Fruit fly (Drosophila melanogaster) whole organism, embryonic: ENCODE data around the gene CG9776.

ENCODE experiments used
- Antp ChIP-seq: fragments of 200-800 bp; sonication (Bioruptor generic); optimal IDR thresholded peaks from 3 replicates; lab custom pipeline; 2016; ENCODE audit warnings: missing biosample characterization, missing genetic modification characterization
- Atf6 ChIP-seq: fragments of 200-800 bp; sonication (Bioruptor generic); IDR thresholded peaks from 2 replicates; pipeline ENCODE4 v1.3.6; 2022; ENCODE audit warnings: missing biosample characterization, missing genetic modification characterization
- BEAF-32 ChIP-seq: fragments of 200-800 bp; sonication (Bioruptor generic); optimal IDR thresholded peaks from 3 replicates; lab custom pipeline; 2017; ENCODE audit warnings: missing biosample characterization, missing genetic modification characterization, mild to moderate bottlenecking, moderate library complexity, missing genetic modification reagents
- Bgb ChIP-seq: fragments of 200-800 bp; sonication (Bioruptor generic); IDR thresholded peaks from 2 replicates; pipeline ENCODE4 v1.3.6; 2022; ENCODE audit warnings: missing biosample characterization, missing genetic modification characterization; ENCODE audit not compliant: partially characterized antibody
- C15 ChIP-seq: fragments of 200-800 bp; sonication (Bioruptor generic); IDR thresholded peaks from 3 replicates; pipeline ENCODE4 v1.3.6; 2022; ENCODE audit warnings: missing biosample characterization, missing genetic modification characterization
- CG10431 ChIP-seq: fragments of 200-800 bp; sonication (Bioruptor generic); optimal IDR thresholded peaks from 3 replicates; lab custom pipeline; 2018; ENCODE audit warnings: missing biosample characterization, mild to moderate bottlenecking, missing genetic modification characterization
- CG11085 ChIP-seq: fragments of 200-800 bp; sonication (Bioruptor generic); IDR thresholded peaks from 2 replicates; pipeline ENCODE4 v1.3.6; 2022; ENCODE audit warnings: missing biosample characterization, missing genetic modification characterization
- CG11456 ChIP-seq: fragments of 200-800 bp; sonication (Bioruptor generic); IDR thresholded peaks from 3 replicates; pipeline ENCODE4 v1.3.6; 2022; ENCODE audit warnings: missing biosample characterization, missing genetic modification characterization
- CG12299 ChIP-seq: fragments of 200-800 bp; sonication (Bioruptor generic); optimal IDR thresholded peaks from 2 replicates; lab custom pipeline; 2018; ENCODE audit warnings: missing biosample characterization, mild to moderate bottlenecking, missing genetic modification characterization
- CG1233 ChIP-seq: fragments of 200-800 bp; sonication (Bioruptor generic); optimal IDR thresholded peaks from 4 replicates; lab custom pipeline; 2018; ENCODE audit warnings: missing biosample characterization, mild to moderate bottlenecking, missing genetic modification characterization
- CG13424 ChIP-seq: fragments of 200-800 bp; sonication (Bioruptor generic); optimal IDR thresholded peaks from 2 replicates; lab custom pipeline; 2019; ENCODE audit warnings: missing biosample characterization, mild to moderate bottlenecking, missing genetic modification characterization, moderate library complexity
- CG14860 ChIP-seq: fragments of 200-800 bp; sonication (Bioruptor generic); IDR thresholded peaks from 3 replicates; pipeline ENCODE4 v1.3.6; 2022; ENCODE audit warnings: missing biosample characterization, missing genetic modification characterization; ENCODE audit not compliant: partially characterized antibody
- CG16813 ChIP-seq: fragments of 200-800 bp; sonication (Bioruptor generic); IDR thresholded peaks from 3 replicates; pipeline ENCODE4 v1.3.6; 2022; ENCODE audit warnings: missing biosample characterization, missing genetic modification characterization; ENCODE audit not compliant: partially characterized antibody
- CG3163 ChIP-seq: fragments of 200-800 bp; sonication (Bioruptor generic); optimal IDR thresholded peaks from 3 replicates; lab custom pipeline; 2016; ENCODE audit warnings: missing biosample characterization, missing genetic modification characterization
- CG32767 ChIP-seq: fragments of 200-800 bp; sonication (Bioruptor generic); IDR thresholded peaks from 2 replicates; pipeline ENCODE4 v1.3.6; 2022; ENCODE audit warnings: missing biosample characterization, missing genetic modification characterization
- CG33213 ChIP-seq: fragments of 200-800 bp; sonication (Bioruptor generic); optimal IDR thresholded peaks from 3 replicates; lab custom pipeline; 2016; ENCODE audit warnings: missing biosample characterization, missing genetic modification characterization
- CG3838 ChIP-seq: fragments of 200-800 bp; sonication (Bioruptor generic); optimal IDR thresholded peaks from 3 replicates; lab custom pipeline; 2016; ENCODE audit warnings: missing biosample characterization, missing genetic modification characterization
- CG4820 ChIP-seq: fragments of 200-800 bp; sonication (Bioruptor generic); optimal IDR thresholded peaks from 3 replicates; lab custom pipeline; 2016; ENCODE audit warnings: missing biosample characterization, missing genetic modification characterization
- CG6765 ChIP-seq: fragments of 200-800 bp; sonication (Bioruptor generic); optimal IDR thresholded peaks from 3 replicates; lab custom pipeline; 2017; ENCODE audit warnings: missing biosample characterization, mild to moderate bottlenecking, missing genetic modification characterization
- CG8765 ChIP-seq: fragments of 200-800 bp; sonication (Bioruptor generic); IDR thresholded peaks from 2 replicates; pipeline ENCODE4 v1.3.6; 2022; ENCODE audit warnings: missing biosample characterization, missing genetic modification characterization
- CG9437 ChIP-seq: fragments of 200-800 bp; sonication (Bioruptor generic); optimal IDR thresholded peaks from 2 replicates; lab custom pipeline; 2018; ENCODE audit warnings: missing biosample characterization, mild to moderate bottlenecking, missing genetic modification characterization
- CHES-1-like ChIP-seq: fragments of 200-800 bp; sonication (Bioruptor generic); optimal IDR thresholded peaks from 2 replicates; lab custom pipeline; 2016; ENCODE audit warnings: missing biosample characterization, missing genetic modification characterization
- D19B ChIP-seq: fragments of 200-800 bp; sonication (Bioruptor generic); optimal IDR thresholded peaks from 2 replicates; lab custom pipeline; 2017; ENCODE audit warnings: missing biosample characterization, mild to moderate bottlenecking, missing genetic modification characterization
- Dref ChIP-seq: fragments of 200-800 bp; sonication (Bioruptor generic); IDR thresholded peaks from 2 replicates; pipeline ENCODE4 v1.3.6; 2022; ENCODE audit warnings: missing biosample characterization, missing genetic modification characterization
- Drgx ChIP-seq: fragments of 200-800 bp; sonication (Bioruptor generic); IDR thresholded peaks from 2 replicates; pipeline ENCODE4 v1.3.6; 2022; ENCODE audit warnings: missing biosample characterization, missing genetic modification characterization
- Gug ChIP-seq: fragments of 200-800 bp; sonication (Bioruptor generic); IDR thresholded peaks from 4 replicates; pipeline ENCODE4 v1.3.6; 2022; ENCODE audit warnings: missing biosample characterization, missing genetic modification characterization
- Hey ChIP-seq: fragments of 200-800 bp; sonication (Bioruptor generic); optimal IDR thresholded peaks from 3 replicates; lab custom pipeline; 2018; ENCODE audit warnings: missing biosample characterization, mild to moderate bottlenecking, missing genetic modification characterization
- Hmr ChIP-seq: fragments of 200-800 bp; sonication (Bioruptor generic); optimal IDR thresholded peaks from 3 replicates; lab custom pipeline; 2017; ENCODE audit warnings: mild to moderate bottlenecking, missing biosample characterization, missing genetic modification reagents, missing genetic modification characterization
- Max ChIP-seq: fragments of 200-800 bp; sonication (Bioruptor generic); optimal IDR thresholded peaks from 2 replicates; lab custom pipeline; 2016; ENCODE audit warnings: missing biosample characterization, mild to moderate bottlenecking, missing genetic modification characterization
- NfI ChIP-seq: fragments of 200-800 bp; sonication (Bioruptor generic); optimal IDR thresholded peaks from 3 replicates; lab custom pipeline; 2018; ENCODE audit warnings: missing biosample characterization, mild to moderate bottlenecking, missing genetic modification characterization, moderate library complexity
- Ravus ChIP-seq: fragments of 200-800 bp; sonication (Bioruptor generic); IDR thresholded peaks from 2 replicates; pipeline ENCODE4 v1.3.6; 2022; ENCODE audit warnings: missing biosample characterization, missing genetic modification characterization
- Side ChIP-seq: fragments of 200-800 bp; sonication (Bioruptor generic); optimal IDR thresholded peaks from 2 replicates; lab custom pipeline; 2016; ENCODE audit warnings: missing biosample characterization, missing genetic modification characterization
- Sox100B ChIP-seq: fragments of 200-800 bp; sonication (Bioruptor generic); optimal IDR thresholded peaks from 3 replicates; lab custom pipeline; 2018; ENCODE audit warnings: missing biosample characterization, mild to moderate bottlenecking, missing genetic modification characterization
- Taf1 ChIP-seq: fragments of 200-800 bp; sonication (Bioruptor generic); IDR thresholded peaks from 2 replicates; pipeline ENCODE4 v1.3.6; 2022; ENCODE audit warnings: missing biosample characterization, missing genetic modification characterization
- abd-A ChIP-seq: fragments of 200-800 bp; sonication (Bioruptor generic); optimal IDR thresholded peaks from 3 replicates; lab custom pipeline; 2019; ENCODE audit warnings: missing biosample characterization, mild to moderate bottlenecking, missing genetic modification characterization, moderate library complexity
- amos ChIP-seq: fragments of 200-800 bp; sonication (Bioruptor generic); IDR thresholded peaks from 2 replicates; pipeline ENCODE4 v1.3.6; 2022; ENCODE audit warnings: missing biosample characterization, missing genetic modification characterization; ENCODE audit not compliant: partially characterized antibody
- bbx ChIP-seq: fragments of 200-800 bp; sonication (Bioruptor generic); IDR thresholded peaks from 2 replicates; pipeline ENCODE4 v1.3.6; 2022; ENCODE audit warnings: missing biosample characterization, missing genetic modification characterization; ENCODE audit not compliant: partially characterized antibody
- fd102C ChIP-seq: fragments of 200-800 bp; sonication (Bioruptor generic); optimal IDR thresholded peaks from 2 replicates; lab custom pipeline; 2018; ENCODE audit warnings: missing biosample characterization, mild to moderate bottlenecking, missing genetic modification characterization, moderate library complexity
- fru ChIP-seq: fragments of >200 bp; optimal IDR thresholded peaks from 2 replicates; lab custom pipeline; 2017
- gro ChIP-seq: fragments of 200-800 bp; sonication (Bioruptor generic); optimal IDR thresholded peaks from 2 replicates; lab custom pipeline; 2016; ENCODE audit warnings: missing biosample characterization, missing genetic modification characterization
- jing ChIP-seq: fragments of 200-800 bp; sonication (Bioruptor generic); optimal IDR thresholded peaks from 2 replicates; lab custom pipeline; 2018; ENCODE audit warnings: missing biosample characterization, mild to moderate bottlenecking, missing genetic modification characterization
- pan ChIP-seq, 4 experiments: fragments of >200 bp in 3 of 4; fragments of 200-800 bp in 1 of 4; sonication (Bioruptor generic) in 1 of 4; optimal IDR thresholded peaks in 3 of 4; IDR thresholded peaks in 1 of 4; 2 replicates each; pipeline versions ENCODE4 v1.3.6 to Lab custom; 2017 to 2022; ENCODE audit warnings: missing biosample characterization in 2 of 4, missing genetic modification characterization in 2 of 4, mixed read lengths in 1 of 4
- ro ChIP-seq: fragments of 200-800 bp; sonication (Bioruptor generic); IDR thresholded peaks from 2 replicates; pipeline ENCODE4 v1.3.6; 2022; ENCODE audit warnings: missing biosample characterization, missing genetic modification characterization
- sisA ChIP-seq: fragments of 200-800 bp; sonication (Bioruptor generic); IDR thresholded peaks from 2 replicates; pipeline ENCODE4 v1.3.6; 2022; ENCODE audit warnings: missing biosample characterization, missing genetic modification characterization
- sqz ChIP-seq: fragments of 200-800 bp; sonication (Bioruptor generic); optimal IDR thresholded peaks from 3 replicates; lab custom pipeline; 2018; ENCODE audit warnings: missing biosample characterization, mild to moderate bottlenecking, missing genetic modification characterization
- tgo ChIP-seq: fragments of 200-800 bp; sonication (Bioruptor generic); IDR thresholded peaks from 3 replicates; pipeline ENCODE4 v1.3.6; 2022; ENCODE audit warnings: missing biosample characterization, missing genetic modification characterization
- twi ChIP-seq: fragments of 200-800 bp; optimal IDR thresholded peaks from 2 replicates; lab custom pipeline; 2019; ENCODE audit warnings: missing biosample characterization, mild to moderate bottlenecking, missing genetic modification characterization, moderate library complexity
- usp ChIP-seq: fragments of >200 bp; optimal IDR thresholded peaks from 2 replicates; lab custom pipeline; 2017; ENCODE audit warnings: missing biosample characterization, missing genetic modification characterization
- wek ChIP-seq: fragments of 200-800 bp; sonication (Bioruptor generic); optimal IDR thresholded peaks from 3 replicates; lab custom pipeline; 2018; ENCODE audit warnings: missing biosample characterization, mild to moderate bottlenecking, missing genetic modification characterization, moderate library complexity
- zen2 ChIP-seq: fragments of 200-800 bp; sonication (Bioruptor generic); IDR thresholded peaks from 3 replicates; pipeline ENCODE4 v1.3.6; 2022; ENCODE audit warnings: missing biosample characterization, missing genetic modification characterization; ENCODE audit not compliant: partially characterized antibody
- zf30C ChIP-seq: fragments of 200-800 bp; sonication (Bioruptor generic); optimal IDR thresholded peaks from 3 replicates; lab custom pipeline; 2018; ENCODE audit warnings: missing biosample characterization, mild to moderate bottlenecking, missing genetic modification characterization

The CG9776 gene

dm6 chr3R:4360668-4361110, 26.8 kb upstream of the CG9776 start (continued):
- TF ChIP-seq CG10431 (GFP tag; lab: Kevin White, UChicago) (no peak), BEAF-32 (GFP tag; lab: Kevin White, UChicago) (peak; percentile 21), CG11456 (GFP tag; lab: Robert Waterston, UW) (no peak), CG13424 (no peak), Taf1 (GFP tag; lab: Robert Waterston, UW) (no peak), CHES-1-like (GFP tag; lab: Kevin White, UChicago) (no peak), Antp (GFP tag; lab: Kevin White, UChicago) (no peak), fd102C (GFP tag; lab: Kevin White, UChicago) (no peak), Sox100B (GFP tag; lab: Kevin White, UChicago) (no peak), CG14860 (GFP tag; lab: Robert Waterston, UW) (no peak), tgo (GFP tag; lab: Robert Waterston, UW) (no peak), CG3163 (no peak), fru (lab: Kevin White, UChicago) (no peak), D19B (GFP tag; lab: Kevin White, UChicago) (no peak), sisA (GFP tag; lab: Robert Waterston, UW) (no peak), gro (GFP tag; lab: Kevin White, UChicago) (no peak), Bgb (GFP tag; lab: Robert Waterston, UW) (peak; percentile 29; the same call in 1 of the 2 replicates), Dref (GFP tag; lab: Robert Waterston, UW) (no peak), CG9437 (GFP tag; lab: Kevin White, UChicago) (no peak), amos (GFP tag; lab: Robert Waterston, UW) (0 out of 2 replicates have a peak, but pooled peaks have one; percentile 19), usp (GFP tag; lab: Kevin White, UChicago) (no peak), Atf6 (no peak), Hmr (GFP tag; lab: Kevin White, UChicago) (peak; percentile 55), sqz (no peak), CG1233 (GFP tag; lab: Kevin White, UChicago) (no peak), Side (GFP tag; lab: Kevin White, UChicago) (no peak), Gug (GFP tag; lab: Robert Waterston, UW) (no peak), Drgx (GFP tag; lab: Robert Waterston, UW) (peak; percentile 28; the same call in 1 of the 2 replicates), zf30C (GFP tag; lab: Kevin White, UChicago) (no peak), Hey (no peak), CG16813 (GFP tag; lab: Robert Waterston, UW) (no peak), jing (GFP tag; lab: Kevin White, UChicago) (no peak), CG12299 (tag; lab: Kevin White, UChicago) (no peak), abd-A (peak; percentile 98), twi (tag; lab: Kevin White, UChicago) (no peak), bbx (GFP tag; lab: Robert Waterston, UW) (peak; percentile 63), ro (GFP tag; lab: Robert Waterston, UW) (no peak), C15 (no peak), pan (optimal IDR thresholded peaks at IDR 0.05; lab: Kevin White, UChicago) (no peak), pan (GFP tag; optimal IDR thresholded peaks at IDR 0.05 in 1 of 2, IDR thresholded peaks at IDR 0.05 in 1 of 2) (no peak), Max (GFP tag; lab: Kevin White, UChicago) (no peak), CG33213 (GFP tag; lab: Kevin White, UChicago) (no peak), wek (GFP tag; lab: Kevin White, UChicago) (no peak), zen2 (GFP tag; lab: Robert Waterston, UW) (0 out of 3 replicates have a peak, but pooled peaks have one; percentile 21), NfI (GFP tag; lab: Kevin White, UChicago) (peak; percentile 10), CG4820 (GFP tag; lab: Kevin White, UChicago) (no peak), CG11085 (GFP tag; lab: Robert Waterston, UW) (no peak), CG3838 (GFP tag; lab: Kevin White, UChicago) (no peak), Ravus (GFP tag; lab: Robert Waterston, UW) (no peak), CG6765 (peak; percentile 55), CG32767 (GFP tag; lab: Robert Waterston, UW) (no peak), CG8765 (no peak)
